Fruit fly (Drosophila melanogaster) whole organism, embryonic: ENCODE data around the gene Gr85a.

ENCODE experiments used
- ATbp ChIP-seq: fragments of 200-800 bp; sonication (Bioruptor generic); optimal IDR thresholded peaks from 2 replicates; lab custom pipeline; 2017; ENCODE audit warnings: missing biosample characterization, mild to moderate bottlenecking, missing genetic modification characterization, missing genetic modification reagents
- Antp ChIP-seq: fragments of 200-800 bp; sonication (Bioruptor generic); optimal IDR thresholded peaks from 3 replicates; lab custom pipeline; 2016; ENCODE audit warnings: missing biosample characterization, missing genetic modification characterization
- Atf6 ChIP-seq: fragments of 200-800 bp; sonication (Bioruptor generic); IDR thresholded peaks from 2 replicates; pipeline ENCODE4 v1.3.6; 2022; ENCODE audit warnings: missing biosample characterization, missing genetic modification characterization
- CG10462 ChIP-seq: fragments of 200-800 bp; sonication (Bioruptor generic); optimal IDR thresholded peaks from 2 replicates; lab custom pipeline; 2016; ENCODE audit warnings: missing biosample characterization, missing genetic modification characterization
- CG10543 ChIP-seq: fragments of 200-800 bp; sonication (Bioruptor generic); optimal IDR thresholded peaks from 3 replicates; lab custom pipeline; 2017; ENCODE audit warnings: missing biosample characterization, mild to moderate bottlenecking, missing genetic modification characterization, moderate library complexity
- CG10565 ChIP-seq: fragments of 200-800 bp; sonication (Bioruptor generic); optimal IDR thresholded peaks from 3 replicates; lab custom pipeline; 2016; ENCODE audit warnings: missing biosample characterization, mild to moderate bottlenecking, missing genetic modification characterization
- CG12299 ChIP-seq: fragments of 200-800 bp; sonication (Bioruptor generic); optimal IDR thresholded peaks from 2 replicates; lab custom pipeline; 2018; ENCODE audit warnings: missing biosample characterization, mild to moderate bottlenecking, missing genetic modification characterization
- CG12942 ChIP-seq: fragments of 200-800 bp; sonication (Bioruptor generic); optimal IDR thresholded peaks from 3 replicates; lab custom pipeline; 2016; ENCODE audit warnings: missing biosample characterization, missing genetic modification characterization
- CG16779 ChIP-seq: fragments of 200-800 bp; sonication (Bioruptor generic); IDR thresholded peaks from 2 replicates; pipeline ENCODE4 v1.3.6; 2022; ENCODE audit warnings: missing biosample characterization, missing genetic modification characterization
- CG17802 ChIP-seq: fragments of 200-800 bp; sonication (Bioruptor generic); optimal IDR thresholded peaks from 2 replicates; lab custom pipeline; 2018; ENCODE audit warnings: missing biosample characterization, mild to moderate bottlenecking, missing genetic modification characterization, moderate library complexity
- CG18476 ChIP-seq: fragments of 200-800 bp; sonication (Bioruptor generic); optimal IDR thresholded peaks from 2 replicates; lab custom pipeline; 2016; ENCODE audit warnings: missing biosample characterization, mild to moderate bottlenecking, missing genetic modification characterization
- CG18764 ChIP-seq: fragments of 200-800 bp; sonication (Bioruptor generic); optimal IDR thresholded peaks from 3 replicates; lab custom pipeline; 2016; ENCODE audit warnings: missing biosample characterization, missing genetic modification characterization
- CG2116 ChIP-seq: fragments of 200-800 bp; sonication (Bioruptor generic); optimal IDR thresholded peaks from 3 replicates; lab custom pipeline; 2018; ENCODE audit warnings: missing biosample characterization, mild to moderate bottlenecking, missing genetic modification characterization
- CG2120 ChIP-seq: fragments of 200-800 bp; sonication (Bioruptor generic); optimal IDR thresholded peaks from 3 replicates; lab custom pipeline; 2016; ENCODE audit warnings: missing biosample characterization, missing genetic modification characterization
- CG2199 ChIP-seq: fragments of 200-800 bp; sonication (Bioruptor generic); IDR thresholded peaks from 3 replicates; pipeline ENCODE4 v1.3.6; 2022; ENCODE audit warnings: missing biosample characterization, missing genetic modification characterization
- CG32772 ChIP-seq: fragments of 200-800 bp; sonication (Bioruptor generic); IDR thresholded peaks from 2 replicates; pipeline ENCODE4 v1.3.6; 2022; ENCODE audit warnings: missing biosample characterization, missing genetic modification characterization
- CG3847 ChIP-seq: fragments of 200-800 bp; sonication (Bioruptor generic); IDR thresholded peaks from 2 replicates; pipeline ENCODE4 v1.3.6; 2022; ENCODE audit warnings: missing biosample characterization, missing genetic modification characterization
- CG6765 ChIP-seq: fragments of 200-800 bp; sonication (Bioruptor generic); optimal IDR thresholded peaks from 3 replicates; lab custom pipeline; 2017; ENCODE audit warnings: missing biosample characterization, mild to moderate bottlenecking, missing genetic modification characterization
- CG6791 ChIP-seq: fragments of 200-800 bp; sonication (Bioruptor generic); IDR thresholded peaks from 3 replicates; pipeline ENCODE4 v1.3.6; 2022; ENCODE audit warnings: missing biosample characterization, missing genetic modification characterization; ENCODE audit not compliant: partially characterized antibody
- CG6854 ChIP-seq: fragments of 200-800 bp; sonication (Bioruptor generic); optimal IDR thresholded peaks from 3 replicates; lab custom pipeline; 2017; ENCODE audit warnings: missing biosample characterization, mild to moderate bottlenecking, missing genetic modification characterization
- CG7556 ChIP-seq: fragments of 200-800 bp; sonication (Bioruptor generic); optimal IDR thresholded peaks from 2 replicates; lab custom pipeline; 2017; ENCODE audit warnings: missing biosample characterization, mild to moderate bottlenecking, missing genetic modification characterization
- CG8944 ChIP-seq: fragments of 200-800 bp; sonication (Bioruptor generic); optimal IDR thresholded peaks from 3 replicates; lab custom pipeline; 2016; ENCODE audit warnings: missing biosample characterization, missing genetic modification characterization
- Dad ChIP-seq: fragments of 200-800 bp; sonication (Bioruptor generic); optimal IDR thresholded peaks from 3 replicates; lab custom pipeline; 2016; ENCODE audit warnings: missing biosample characterization, missing genetic modification characterization
- Ets97D ChIP-seq: fragments of 200-800 bp; sonication (Bioruptor generic); optimal IDR thresholded peaks from 3 replicates; lab custom pipeline; 2016; ENCODE audit warnings: missing biosample characterization, missing genetic modification characterization
- Hmr ChIP-seq: fragments of 200-800 bp; sonication (Bioruptor generic); optimal IDR thresholded peaks from 3 replicates; lab custom pipeline; 2017; ENCODE audit warnings: mild to moderate bottlenecking, missing biosample characterization, missing genetic modification reagents, missing genetic modification characterization
- Med ChIP-seq: fragments of 200-800 bp; sonication (Bioruptor generic); peaks from one replicate; lab custom pipeline; 2016; ENCODE audit warnings: missing biosample characterization, missing genetic modification characterization, mild to moderate bottlenecking, inconsistent platforms, moderate library complexity
- Mrtf ChIP-seq: fragments of 200-800 bp; sonication (Bioruptor generic); IDR thresholded peaks from 3 replicates; pipeline ENCODE4 v1.3.6; 2022; ENCODE audit warnings: missing biosample characterization, missing genetic modification characterization
- NC2β ChIP-seq: fragments of 200-800 bp; sonication (Bioruptor generic); optimal IDR thresholded peaks from 2 replicates; lab custom pipeline; 2016; ENCODE audit warnings: missing biosample characterization, missing genetic modification characterization
- NFAT ChIP-seq: fragments of 200-800 bp; sonication (Bioruptor generic); IDR thresholded peaks from 2 replicates; pipeline ENCODE4 v1.3.6; 2022; ENCODE audit warnings: missing biosample characterization, missing genetic modification characterization
- Oaz ChIP-seq: fragments of 200-800 bp; sonication (Bioruptor generic); IDR thresholded peaks from 2 replicates; pipeline ENCODE4 v1.3.6; 2022; ENCODE audit warnings: missing biosample characterization, missing genetic modification characterization
- Ravus ChIP-seq: fragments of 200-800 bp; sonication (Bioruptor generic); IDR thresholded peaks from 2 replicates; pipeline ENCODE4 v1.3.6; 2022; ENCODE audit warnings: missing biosample characterization, missing genetic modification characterization
- ash1 ChIP-seq: fragments of 200-800 bp; sonication (Bioruptor generic); optimal IDR thresholded peaks from 2 replicates; lab custom pipeline; 2018; ENCODE audit warnings: missing biosample characterization, mild to moderate bottlenecking, missing genetic modification characterization
- az2 ChIP-seq: fragments of 200-800 bp; sonication (Bioruptor generic); optimal IDR thresholded peaks from 3 replicates; lab custom pipeline; 2016; ENCODE audit warnings: missing biosample characterization, missing genetic modification characterization
- cad ChIP-seq: fragments of >200 bp; optimal IDR thresholded peaks from 2 replicates; lab custom pipeline; 2017; ENCODE audit warnings: missing biosample characterization, missing genetic modification characterization
- dati ChIP-seq: fragments of 200-800 bp; sonication (Bioruptor generic); IDR thresholded peaks from 2 replicates; pipeline ENCODE4 v1.3.6; 2022; ENCODE audit warnings: missing biosample characterization, missing genetic modification characterization
- dpn ChIP-seq, 2 experiments: fragments of 200-800 bp; sonication (Bioruptor generic); optimal IDR thresholded peaks; 3 replicates each; lab custom pipeline; 2016; ENCODE audit warnings: missing biosample characterization in 2 of 2, missing genetic modification characterization in 2 of 2
- dysf ChIP-seq: fragments of 200-800 bp; sonication (Bioruptor generic); IDR thresholded peaks from 3 replicates; pipeline ENCODE4 v1.3.6; 2022; ENCODE audit warnings: missing biosample characterization, missing genetic modification characterization
- gem ChIP-seq: fragments of 200-800 bp; sonication (Bioruptor generic); optimal IDR thresholded peaks from 2 replicates; lab custom pipeline; 2019; ENCODE audit warnings: missing biosample characterization, mild to moderate bottlenecking, missing genetic modification characterization, moderate library complexity
- inv ChIP-seq: fragments of 200-800 bp; sonication (Bioruptor generic); IDR thresholded peaks from 2 replicates; pipeline ENCODE4 v1.3.6; 2022; ENCODE audit warnings: missing biosample characterization, missing genetic modification characterization; ENCODE audit not compliant: partially characterized antibody
- knrl ChIP-seq: fragments of 200-800 bp; sonication (Bioruptor generic); IDR thresholded peaks from 3 replicates; pipeline ENCODE4 v1.3.6; 2022; ENCODE audit warnings: missing biosample characterization, missing genetic modification characterization; ENCODE audit not compliant: partially characterized antibody
- lab ChIP-seq: fragments of 200-800 bp; sonication (Bioruptor generic); optimal IDR thresholded peaks from 3 replicates; lab custom pipeline; 2017; ENCODE audit warnings: missing biosample characterization, missing genetic modification characterization, mild to moderate bottlenecking, moderate library complexity, missing genetic modification reagents
- lmd ChIP-seq: fragments of 200-800 bp; sonication (Bioruptor generic); IDR thresholded peaks from 2 replicates; pipeline ENCODE4 v1.3.6; 2022; ENCODE audit warnings: missing biosample characterization, missing genetic modification characterization
- otp ChIP-seq: fragments of 200-800 bp; sonication (Bioruptor generic); IDR thresholded peaks from 3 replicates; pipeline ENCODE4, ENCODE4 v1.3.6; 2022; ENCODE audit warnings: missing biosample characterization, missing genetic modification characterization
- phol ChIP-seq: fragments of 200-800 bp; sonication (Bioruptor generic); optimal IDR thresholded peaks from 3 replicates; lab custom pipeline; 2018; ENCODE audit warnings: missing biosample characterization, mild to moderate bottlenecking, missing genetic modification characterization, moderate library complexity
- repo ChIP-seq: fragments of 200-800 bp; sonication (Bioruptor generic); optimal IDR thresholded peaks from 2 replicates; lab custom pipeline; 2016; ENCODE audit warnings: missing biosample characterization, missing genetic modification characterization
- ro ChIP-seq: fragments of 200-800 bp; sonication (Bioruptor generic); IDR thresholded peaks from 2 replicates; pipeline ENCODE4 v1.3.6; 2022; ENCODE audit warnings: missing biosample characterization, missing genetic modification characterization
- row ChIP-seq: fragments of 200-800 bp; sonication (Bioruptor generic); IDR thresholded peaks from 3 replicates; pipeline ENCODE4 v1.3.6; 2022; ENCODE audit warnings: missing biosample characterization, missing genetic modification characterization
- sens-2 ChIP-seq: fragments of 200-800 bp; sonication (Bioruptor generic); IDR thresholded peaks from 2 replicates; pipeline ENCODE4 v1.3.6; 2022; ENCODE audit warnings: missing biosample characterization, missing genetic modification characterization
- tup ChIP-seq: fragments of 200-800 bp; sonication (Bioruptor generic); optimal IDR thresholded peaks from 2 replicates; lab custom pipeline; 2016; ENCODE audit warnings: missing biosample characterization, mild to moderate bottlenecking, missing genetic modification characterization, moderate library complexity
- yki ChIP-seq: fragments of >200 bp; optimal IDR thresholded peaks from 3 replicates; lab custom pipeline; 2018
- zfh1 ChIP-seq: fragments of 200-800 bp; sonication (Bioruptor generic); IDR thresholded peaks from 3 replicates; pipeline ENCODE4 v1.3.6; 2022; ENCODE audit warnings: missing biosample characterization, missing genetic modification characterization

Gr85a gene

DNA sequence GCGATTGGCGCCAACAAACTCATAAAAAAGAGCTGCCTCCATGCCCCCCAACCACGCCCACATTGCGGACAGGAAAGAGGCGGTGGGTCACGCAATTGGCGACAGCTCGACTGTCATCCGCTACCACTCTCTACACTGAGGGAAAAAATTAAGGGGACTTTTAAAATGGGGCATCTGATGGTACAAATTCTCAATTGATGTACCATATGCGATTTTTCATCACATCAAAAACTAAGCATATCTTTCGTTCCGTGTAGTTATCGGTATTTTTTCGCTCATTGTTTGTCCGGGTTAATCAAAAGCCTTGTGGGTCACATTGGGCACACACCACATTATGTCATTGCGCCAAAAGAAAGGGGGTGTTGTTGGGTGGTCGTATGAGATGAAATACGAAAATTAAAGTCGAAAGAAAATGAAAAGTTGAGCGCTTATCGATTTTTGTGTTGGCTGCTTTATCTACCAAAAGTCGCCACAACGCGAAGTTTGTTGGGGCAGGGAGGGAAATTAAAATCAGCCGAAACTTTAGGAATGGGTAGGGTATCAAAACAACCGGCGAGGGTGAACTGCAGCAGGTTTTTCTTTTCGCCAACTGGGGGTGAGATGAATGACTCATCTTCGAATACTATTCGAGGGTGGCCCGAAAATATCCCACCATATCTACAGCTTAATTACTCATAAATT, 27.6 kb upstream of the Gr85a start (continued):
- TF ChIP-seq Antp (GFP tag; lab: Kevin White, UChicago), result peak; percentile 32
- TF ChIP-seq sens-2 (GFP tag; lab: Robert Waterston, UW), result no peak
- TF ChIP-seq ro (GFP tag; lab: Robert Waterston, UW), result no peak
- TF ChIP-seq CG3847 (GFP tag; lab: Robert Waterston, UW), result peak; percentile 39; the same call in 1 of the 2 replicates
- peak; percentile 74 for TF ChIP-seq CG10543
- TF ChIP-seq CG10462, result no peak
- TF ChIP-seq dpn (GFP tag; optimal IDR thresholded peaks at IDR 0.05; lab: Kevin White, UChicago), result peak; percentile 32 to 41
- TF ChIP-seq NC2β (GFP tag; lab: Kevin White, UChicago), result no peak
- TF ChIP-seq CG2120 (GFP tag; lab: Kevin White, UChicago), result peak; percentile 80
- TF ChIP-seq CG16779 (GFP tag; lab: Robert Waterston, UW), result 0 out of 2 replicates have a peak, but pooled peaks have one; percentile 26
- TF ChIP-seq CG17802 (tag; lab: Kevin White, UChicago), result no peak
- TF ChIP-seq phol (tag; lab: Kevin White, UChicago), result no peak
- no peak for TF ChIP-seq dati (GFP tag; lab: Robert Waterston, UW)
- TF ChIP-seq CG6765 (GFP tag; lab: Kevin White, UChicago), result peak; percentile 55
- peak; percentile 53; the same call in 1 of the 2 replicates for TF ChIP-seq Atf6
- no peak for TF ChIP-seq CG6791 (GFP tag; lab: Robert Waterston, UW)
- no peak for TF ChIP-seq CG2116 (GFP tag; lab: Kevin White, UChicago)
- no peak for TF ChIP-seq ash1
- no peak for TF ChIP-seq gem
- peak; percentile 93 for TF ChIP-seq Med (GFP tag; lab: Kevin White, UChicago)
- no peak for TF ChIP-seq Oaz
- no peak for TF ChIP-seq CG18476 (GFP tag; lab: Kevin White, UChicago)
- no peak for TF ChIP-seq CG8944 (GFP tag; lab: Kevin White, UChicago)
- peak; percentile 13 for TF ChIP-seq az2 (GFP tag; lab: Kevin White, UChicago)
- TF ChIP-seq ATbp (GFP tag; lab: Kevin White, UChicago), result no peak
- TF ChIP-seq CG6854 (GFP tag; lab: Kevin White, UChicago), result peak; percentile 43
- no peak for TF ChIP-seq knrl (GFP tag; lab: Robert Waterston, UW)
- peak; percentile 26 for TF ChIP-seq repo (GFP tag; lab: Kevin White, UChicago)
- peak; percentile 46; the same call in 1 of the 3 replicates for TF ChIP-seq Mrtf (GFP tag; lab: Robert Waterston, UW)
- no peak for TF ChIP-seq Ets97D (GFP tag; lab: Kevin White, UChicago)
- no peak for TF ChIP-seq inv
- TF ChIP-seq lab, result peak; percentile 82
- TF ChIP-seq cad (GFP tag; lab: Kevin White, UChicago), result no peak
- no peak for TF ChIP-seq CG12299 (tag; lab: Kevin White, UChicago)
- TF ChIP-seq lmd (GFP tag; lab: Robert Waterston, UW), result peak; percentile 46; the same call in 1 of the 2 replicates
- peak; percentile 9 for TF ChIP-seq Dad (GFP tag; lab: Kevin White, UChicago)
- peak; percentile 54 for TF ChIP-seq NFAT (GFP tag; lab: Robert Waterston, UW)
- 0 out of 3 replicates have a peak, but pooled peaks have one; percentile 21 for TF ChIP-seq otp (GFP tag; lab: Robert Waterston, UW)
- peak; percentile 76 for TF ChIP-seq Hmr (GFP tag; lab: Kevin White, UChicago)
- peak; percentile 32; the same call in 1 of the 2 replicates for TF ChIP-seq CG32772
- TF ChIP-seq CG7556, result no peak
- no peak for TF ChIP-seq CG18764 (GFP tag; lab: Kevin White, UChicago)
- peak; percentile 52; the same call in 1 of the 3 replicates for TF ChIP-seq zfh1
- no peak for TF ChIP-seq CG2199 (GFP tag; lab: Robert Waterston, UW)
- no peak for TF ChIP-seq CG10565
- peak; percentile 71 for TF ChIP-seq row (GFP tag; lab: Robert Waterston, UW)
- no peak for TF ChIP-seq Ravus (GFP tag; lab: Robert Waterston, UW)
- no peak for TF ChIP-seq CG12942 (GFP tag; lab: Kevin White, UChicago)
- TF ChIP-seq yki (lab: Kevin White, UChicago), result no peak
- TF ChIP-seq dysf, result peak; percentile 53; the same call in 2 of the 3 replicates
- no peak for TF ChIP-seq tup (GFP tag; lab: Kevin White, UChicago)
